Fruit fly (Drosophila melanogaster) whole organism, embryonic: ENCODE measurements around the gene Pmm2.

Experiments
- CG1024 ChIP-seq: fragments of 200-800 bp; sonication (Bioruptor generic); IDR thresholded peaks from 2 replicates; pipeline ENCODE4 v1.3.6; 2022; ENCODE audit warnings: missing biosample characterization, missing genetic modification characterization
- CG10267 ChIP-seq: fragments of 200-800 bp; sonication (Bioruptor generic); optimal IDR thresholded peaks from 2 replicates; lab custom pipeline; 2018; ENCODE audit warnings: missing biosample characterization, mild to moderate bottlenecking, missing genetic modification characterization, moderate library complexity
- CG10274 ChIP-seq: fragments of 200-800 bp; sonication (Bioruptor generic); optimal IDR thresholded peaks from 3 replicates; lab custom pipeline; 2017; ENCODE audit warnings: missing biosample characterization, mild to moderate bottlenecking, missing genetic modification characterization
- CG10462 ChIP-seq: fragments of 200-800 bp; sonication (Bioruptor generic); optimal IDR thresholded peaks from 2 replicates; lab custom pipeline; 2016; ENCODE audit warnings: missing biosample characterization, missing genetic modification characterization
- CG11695 ChIP-seq: fragments of 200-800 bp; sonication (Bioruptor generic); IDR thresholded peaks from 3 replicates; pipeline ENCODE4 v1.3.6; 2022; ENCODE audit warnings: missing biosample characterization, missing genetic modification characterization
- CG12071 ChIP-seq: fragments of 200-800 bp; sonication (Bioruptor generic); optimal IDR thresholded peaks from 3 replicates; lab custom pipeline; 2018; ENCODE audit warnings: missing biosample characterization, mild to moderate bottlenecking, missing genetic modification characterization
- CG12155 ChIP-seq: fragments of 200-800 bp; sonication (Bioruptor generic); optimal IDR thresholded peaks from 3 replicates; lab custom pipeline; 2016; ENCODE audit warnings: missing biosample characterization, missing genetic modification characterization
- CG12659 ChIP-seq: fragments of 200-800 bp; sonication (Bioruptor generic); optimal IDR thresholded peaks from 3 replicates; lab custom pipeline; 2017; ENCODE audit warnings: mild to moderate bottlenecking, missing biosample characterization, missing genetic modification reagents, missing genetic modification characterization
- CG15011 ChIP-seq: fragments of 200-800 bp; sonication (Bioruptor generic); optimal IDR thresholded peaks from 3 replicates; lab custom pipeline; 2018; ENCODE audit warnings: missing biosample characterization, mild to moderate bottlenecking, missing genetic modification characterization
- CG17186 ChIP-seq: fragments of 200-800 bp; sonication (Bioruptor generic); optimal IDR thresholded peaks from 3 replicates; lab custom pipeline; 2017; ENCODE audit warnings: missing biosample characterization, missing genetic modification reagents, missing genetic modification characterization
- CG17361 ChIP-seq: fragments of 200-800 bp; sonication (Bioruptor generic); IDR thresholded peaks from 3 replicates; pipeline ENCODE4 v1.3.6; 2022; ENCODE audit warnings: missing biosample characterization, missing genetic modification characterization
- CG2116 ChIP-seq: fragments of 200-800 bp; sonication (Bioruptor generic); optimal IDR thresholded peaks from 3 replicates; lab custom pipeline; 2018; ENCODE audit warnings: missing biosample characterization, mild to moderate bottlenecking, missing genetic modification characterization
- CG2678 ChIP-seq: fragments of 200-800 bp; sonication (Bioruptor generic); optimal IDR thresholded peaks from 3 replicates; lab custom pipeline; 2019; ENCODE audit warnings: missing biosample characterization, mild to moderate bottlenecking, missing genetic modification characterization, moderate library complexity
- CG30020 ChIP-seq: fragments of 200-800 bp; optimal IDR thresholded peaks from 2 replicates; lab custom pipeline; 2019; ENCODE audit warnings: missing biosample characterization, mild to moderate bottlenecking, missing genetic modification characterization, moderate library complexity
- CG3065 ChIP-seq: fragments of 200-800 bp; sonication (Bioruptor generic); optimal IDR thresholded peaks from 2 replicates; lab custom pipeline; 2016; ENCODE audit warnings: missing biosample characterization, missing genetic modification characterization
- CG3847 ChIP-seq: fragments of 200-800 bp; sonication (Bioruptor generic); IDR thresholded peaks from 2 replicates; pipeline ENCODE4 v1.3.6; 2022; ENCODE audit warnings: missing biosample characterization, missing genetic modification characterization
- CG7556 ChIP-seq: fragments of 200-800 bp; sonication (Bioruptor generic); optimal IDR thresholded peaks from 2 replicates; lab custom pipeline; 2017; ENCODE audit warnings: missing biosample characterization, mild to moderate bottlenecking, missing genetic modification characterization
- Camta ChIP-seq: fragments of 200-800 bp; sonication (Bioruptor generic); optimal IDR thresholded peaks from 2 replicates; lab custom pipeline; 2016; ENCODE audit warnings: missing biosample characterization, missing genetic modification characterization
- CkIIα-i1 ChIP-seq: fragments of 200-800 bp; sonication (Bioruptor generic); IDR thresholded peaks from 2 replicates; pipeline ENCODE4 v1.3.6; 2022; ENCODE audit warnings: missing biosample characterization, missing genetic modification characterization
- Dek ChIP-seq: fragments of 200-800 bp; sonication (Bioruptor generic); optimal IDR thresholded peaks from 3 replicates; lab custom pipeline; 2019; ENCODE audit warnings: missing biosample characterization, mild to moderate bottlenecking, missing genetic modification characterization, moderate library complexity
- Doc2 ChIP-seq: fragments of 200-800 bp; sonication (Bioruptor generic); IDR thresholded peaks from 2 replicates; pipeline ENCODE4 v1.3.6; 2022; ENCODE audit warnings: missing biosample characterization, missing genetic modification characterization
- Gug ChIP-seq: fragments of 200-800 bp; sonication (Bioruptor generic); IDR thresholded peaks from 4 replicates; pipeline ENCODE4 v1.3.6; 2022; ENCODE audit warnings: missing biosample characterization, missing genetic modification characterization
- Hr3 ChIP-seq: fragments of 200-800 bp; sonication (Bioruptor generic); optimal IDR thresholded peaks from 3 replicates; lab custom pipeline; 2016; ENCODE audit warnings: missing biosample characterization, missing genetic modification characterization
- Hr39 ChIP-seq: fragments of >200 bp; optimal IDR thresholded peaks from 2 replicates; lab custom pipeline; 2017
- Hr78 ChIP-seq, 2 experiments: fragments of 200-800 bp in 1 of 2; fragments of >200 bp in 1 of 2; sonication (Bioruptor generic) in 1 of 2; optimal IDR thresholded peaks; 2 replicates each; lab custom pipeline; 2017 to 2019; ENCODE audit warnings: missing biosample characterization in 2 of 2, missing genetic modification characterization in 2 of 2, mild to moderate bottlenecking in 1 of 2, moderate library complexity in 1 of 2
- NfI ChIP-seq: fragments of 200-800 bp; sonication (Bioruptor generic); optimal IDR thresholded peaks from 3 replicates; lab custom pipeline; 2018; ENCODE audit warnings: missing biosample characterization, mild to moderate bottlenecking, missing genetic modification characterization, moderate library complexity
- Poxn ChIP-seq: fragments of 200-800 bp; sonication (Bioruptor generic); IDR thresholded peaks from 2 replicates; pipeline ENCODE4 v1.3.6; 2022; ENCODE audit warnings: missing biosample characterization, missing genetic modification characterization
- Sry-δ ChIP-seq: fragments of 200-800 bp; sonication (Bioruptor generic); optimal IDR thresholded peaks from 2 replicates; lab custom pipeline; 2016; ENCODE audit warnings: missing biosample characterization, missing genetic modification characterization
- Xrp1 ChIP-seq: fragments of 200-800 bp; sonication (Bioruptor generic); IDR thresholded peaks from 2 replicates; pipeline ENCODE4 v1.3.6; 2022; ENCODE audit warnings: missing biosample characterization, missing genetic modification characterization
- br ChIP-seq: fragments of >200 bp; optimal IDR thresholded peaks from 2 replicates; lab custom pipeline; 2017
- crp ChIP-seq, 2 experiments: fragments of 200-800 bp; sonication (Bioruptor generic); optimal IDR thresholded peaks; 2 replicates in 1 of 2; 3 replicates in 1 of 2; lab custom pipeline; 2017; ENCODE audit warnings: missing biosample characterization in 2 of 2, missing genetic modification characterization in 2 of 2, mild to moderate bottlenecking in 1 of 2, moderate library complexity in 1 of 2
- cwo ChIP-seq: fragments of 200-800 bp; sonication (Bioruptor generic); optimal IDR thresholded peaks from 3 replicates; lab custom pipeline; 2017; ENCODE audit warnings: missing biosample characterization, missing genetic modification characterization, mild to moderate bottlenecking, moderate library complexity, missing genetic modification reagents
- disco-r ChIP-seq: fragments of 200-800 bp; sonication (Bioruptor generic); optimal IDR thresholded peaks from 2 replicates; lab custom pipeline; 2016; ENCODE audit warnings: missing biosample characterization, missing genetic modification characterization
- ems ChIP-seq: fragments of 200-800 bp; sonication (Bioruptor generic); optimal IDR thresholded peaks from 3 replicates; lab custom pipeline; 2016; ENCODE audit warnings: missing biosample characterization, missing genetic modification characterization
- fd64A ChIP-seq: fragments of 200-800 bp; sonication (Bioruptor generic); optimal IDR thresholded peaks from 3 replicates; lab custom pipeline; 2018; ENCODE audit warnings: missing biosample characterization, mild to moderate bottlenecking, missing genetic modification characterization
- fd96Cb ChIP-seq: fragments of 200-800 bp; sonication (Bioruptor generic); optimal IDR thresholded peaks from 2 replicates; lab custom pipeline; 2018; ENCODE audit warnings: missing biosample characterization, mild to moderate bottlenecking, missing genetic modification characterization, moderate library complexity
- hb ChIP-seq: fragments of 200-800 bp; sonication (Bioruptor generic); IDR thresholded peaks from 3 replicates; pipeline ENCODE4 v1.3.6; 2022; ENCODE audit warnings: missing biosample characterization, missing genetic modification characterization; ENCODE audit not compliant: partially characterized antibody
- knrl ChIP-seq: fragments of 200-800 bp; sonication (Bioruptor generic); IDR thresholded peaks from 3 replicates; pipeline ENCODE4 v1.3.6; 2022; ENCODE audit warnings: missing biosample characterization, missing genetic modification characterization; ENCODE audit not compliant: partially characterized antibody
- mld ChIP-seq: fragments of 200-800 bp; sonication (Bioruptor generic); IDR thresholded peaks from 3 replicates; pipeline ENCODE4 v1.3.6; 2022; ENCODE audit warnings: missing biosample characterization, missing genetic modification characterization; ENCODE audit not compliant: partially characterized antibody
- nmo ChIP-seq: fragments of 200-800 bp; sonication (Bioruptor generic); optimal IDR thresholded peaks from 2 replicates; lab custom pipeline; 2018; ENCODE audit warnings: missing biosample characterization, mild to moderate bottlenecking, missing genetic modification characterization, moderate library complexity
- odd ChIP-seq: fragments of 200-800 bp; sonication (Bioruptor generic); optimal IDR thresholded peaks from 2 replicates; lab custom pipeline; 2017; ENCODE audit warnings: missing biosample characterization, mild to moderate bottlenecking, missing genetic modification characterization
- otp ChIP-seq: fragments of 200-800 bp; sonication (Bioruptor generic); IDR thresholded peaks from 3 replicates; pipeline ENCODE4, ENCODE4 v1.3.6; 2022; ENCODE audit warnings: missing biosample characterization, missing genetic modification characterization
- prd ChIP-seq, 3 experiments: fragments of >200 bp in 2 of 3; fragments of 200-800 bp in 1 of 3; sonication (Bioruptor generic) in 1 of 3; optimal IDR thresholded peaks in 2 of 3; IDR thresholded peaks in 1 of 3; 2 replicates in 2 of 3; 3 replicates in 1 of 3; pipeline versions ENCODE4 v1.3.6 to Lab custom; 2017 to 2022; ENCODE audit warnings: missing biosample characterization in 1 of 3, missing genetic modification characterization in 1 of 3
- row ChIP-seq: fragments of 200-800 bp; sonication (Bioruptor generic); IDR thresholded peaks from 3 replicates; pipeline ENCODE4 v1.3.6; 2022; ENCODE audit warnings: missing biosample characterization, missing genetic modification characterization
- sr ChIP-seq: fragments of 200-800 bp; sonication (Bioruptor generic); IDR thresholded peaks from 3 replicates; pipeline ENCODE4 v1.3.6; 2022; ENCODE audit warnings: missing biosample characterization, missing genetic modification characterization
- tio ChIP-seq: fragments of 200-800 bp; sonication (Bioruptor generic); optimal IDR thresholded peaks from 2 replicates; lab custom pipeline; 2017; ENCODE audit warnings: missing biosample characterization, missing genetic modification characterization, inconsistent platforms
- trem ChIP-seq: fragments of 200-800 bp; optimal IDR thresholded peaks from 3 replicates; lab custom pipeline; 2019; ENCODE audit warnings: missing biosample characterization, mild to moderate bottlenecking, missing genetic modification characterization, moderate library complexity
- unpg ChIP-seq: fragments of 200-800 bp; sonication (Bioruptor generic); optimal IDR thresholded peaks from 3 replicates; lab custom pipeline; 2018; ENCODE audit warnings: missing biosample characterization, mild to moderate bottlenecking, missing genetic modification characterization, moderate library complexity
- vvl ChIP-seq: fragments of 200-800 bp; sonication (Bioruptor generic); IDR thresholded peaks from 2 replicates; pipeline ENCODE4 v1.3.6; 2022; ENCODE audit warnings: missing biosample characterization, missing genetic modification characterization
- wdn ChIP-seq: fragments of 200-800 bp; sonication (Bioruptor generic); IDR thresholded peaks from 2 replicates; pipeline ENCODE4 v1.3.6; 2022; ENCODE audit warnings: missing biosample characterization, missing genetic modification characterization
- zen2 ChIP-seq: fragments of 200-800 bp; sonication (Bioruptor generic); IDR thresholded peaks from 3 replicates; pipeline ENCODE4 v1.3.6; 2022; ENCODE audit warnings: missing biosample characterization, missing genetic modification characterization; ENCODE audit not compliant: partially characterized antibody

The Pmm2 gene

dm6 chr3L:12501249-12501648 is 33.1 kb upstream of the Pmm2 start, which contains the start of the genes CG10638 and CG10681 (continued):
- TF ChIP-seq CG10274 (GFP tag; lab: Kevin White, UChicago) (no peak), CG3065 (GFP tag; lab: Kevin White, UChicago) (no peak), CG12071 (no peak), br (lab: Kevin White, UChicago) (no peak), tio (GFP tag; lab: Kevin White, UChicago) (no peak), Sry-δ (GFP tag; lab: Kevin White, UChicago) (no peak), prd (optimal IDR thresholded peaks at IDR 0.05; lab: Kevin White, UChicago) (no peak), prd (GFP tag; IDR thresholded peaks at IDR 0.05; lab: Robert Waterston, UW) (no peak), unpg (GFP tag; lab: Kevin White, UChicago) (peak; percentile 54), cwo (GFP tag; lab: Kevin White, UChicago) (no peak), Hr3 (GFP tag; lab: Kevin White, UChicago) (peak; percentile 22), CG10462 (GFP tag; lab: Kevin White, UChicago) (no peak), Dek (tag; lab: Kevin White, UChicago) (peak; percentile 20), CG7556 (GFP tag; lab: Kevin White, UChicago) (peak; percentile 17), knrl (GFP tag; lab: Robert Waterston, UW) (no peak), CG17361 (GFP tag; lab: Robert Waterston, UW) (0 out of 3 replicates have a peak, but pooled peaks have one; percentile 43), zen2 (no peak), Xrp1 (peak; percentile 47), CG10267 (peak; percentile 98), nmo (peak; percentile 55), vvl (peak; percentile 50), Doc2 (GFP tag; lab: Robert Waterston, UW) (no peak), fd96Cb (no peak), CG2116 (peak; percentile 95), Hr39 (lab: Kevin White, UChicago) (no peak), Camta (no peak), trem (tag; lab: Kevin White, UChicago) (peak; percentile 98), fd64A (GFP tag; lab: Kevin White, UChicago) (no peak), otp (no peak), CG17186 (no peak), ems (no peak), CG30020 (tag; lab: Kevin White, UChicago) (peak; percentile 33), CG1024 (GFP tag; lab: Robert Waterston, UW) (no peak), CG12155 (GFP tag; lab: Kevin White, UChicago) (peak; percentile 70), NfI (GFP tag; lab: Kevin White, UChicago) (peak; percentile 27), mld (GFP tag; lab: Robert Waterston, UW) (no peak), CG12659 (peak; percentile 80), wdn (no peak), disco-r (GFP tag; lab: Kevin White, UChicago) (no peak), Poxn (GFP tag; lab: Robert Waterston, UW) (no peak), Hr78 (GFP tag; optimal IDR thresholded peaks at IDR 0.05; lab: Kevin White, UChicago) (no peak), crp (GFP tag; optimal IDR thresholded peaks at IDR 0.05; lab: Kevin White, UChicago) (peak; percentile 67 to 91), CG11695 (no peak; the same call in 2 of the 3 replicates), sr (GFP tag; lab: Robert Waterston, UW) (no peak), odd (GFP tag; lab: Kevin White, UChicago) (no peak), CG15011 (GFP tag; lab: Kevin White, UChicago) (no peak), CkIIα-i1 (GFP tag; lab: Robert Waterston, UW) (no peak), CG2678 (tag; lab: Kevin White, UChicago) (peak; percentile 46), Gug (GFP tag; lab: Robert Waterston, UW) (no peak), row (peak; percentile 64), CG3847 (GFP tag; lab: Robert Waterston, UW) (peak; percentile 67), hb (GFP tag; lab: Robert Waterston, UW) (no peak)
